Fruit fly (Drosophila melanogaster) whole organism, pupa: ENCODE data around the gene trh.

Experiments
- CG10348 ChIP-seq: fragments of 200-800 bp; sonication (Bioruptor generic); IDR thresholded peaks from 2 replicates; pipeline ENCODE4 v1.3.6; 2022; ENCODE audit warnings: missing biosample characterization, missing genetic modification characterization
- CG12605 ChIP-seq: fragments of 200-800 bp; sonication (Bioruptor generic); IDR thresholded peaks from 2 replicates; pipeline ENCODE4 v1.3.6; 2022; ENCODE audit warnings: missing biosample characterization, missing genetic modification characterization
- CG13204 ChIP-seq: fragments of 200-800 bp; sonication (Bioruptor generic); optimal IDR thresholded peaks from 2 replicates; lab custom pipeline; 2018; ENCODE audit warnings: missing biosample characterization, mild to moderate bottlenecking, missing genetic modification characterization, moderate library complexity
- CG14655 ChIP-seq: fragments of 200-800 bp; sonication (Bioruptor generic); optimal IDR thresholded peaks from 3 replicates; lab custom pipeline; 2017; ENCODE audit warnings: mild to moderate bottlenecking, missing biosample characterization, missing genetic modification reagents, missing genetic modification characterization
- CG15710 ChIP-seq: fragments of 200-800 bp; sonication (Bioruptor generic); optimal IDR thresholded peaks from 2 replicates; lab custom pipeline; 2018; ENCODE audit warnings: missing biosample characterization, mild to moderate bottlenecking, missing genetic modification characterization, moderate library complexity
- CG17806 ChIP-seq: fragments of 200-800 bp; sonication (Bioruptor generic); optimal IDR thresholded peaks from 2 replicates; lab custom pipeline; 2018; ENCODE audit warnings: missing biosample characterization, mild to moderate bottlenecking, missing genetic modification characterization, moderate library complexity
- CG32121 ChIP-seq: fragments of 200-800 bp; sonication (Bioruptor generic); IDR thresholded peaks from 2 replicates; pipeline ENCODE4 v1.3.6; 2022; ENCODE audit warnings: missing biosample characterization, missing genetic modification characterization
- CG34367 ChIP-seq: fragments of 200-800 bp; sonication (Bioruptor generic); optimal IDR thresholded peaks from 2 replicates; lab custom pipeline; 2018; ENCODE audit warnings: missing biosample characterization, mild to moderate bottlenecking, missing genetic modification characterization
- CG4496 ChIP-seq: fragments of 200-800 bp; sonication (Bioruptor generic); IDR thresholded peaks from 3 replicates; pipeline ENCODE4 v1.3.6; 2022; ENCODE audit warnings: missing biosample characterization, missing genetic modification characterization
- CG8159 ChIP-seq: fragments of 200-800 bp; sonication (Bioruptor generic); optimal IDR thresholded peaks from 3 replicates; lab custom pipeline; 2018; ENCODE audit warnings: missing biosample characterization, mild to moderate bottlenecking, missing genetic modification characterization, moderate library complexity
- CG8301 ChIP-seq: fragments of 200-800 bp; sonication (Bioruptor generic); optimal IDR thresholded peaks from 2 replicates; lab custom pipeline; 2018; ENCODE audit warnings: missing biosample characterization, mild to moderate bottlenecking, missing genetic modification characterization
- CG9948 ChIP-seq: fragments of 200-800 bp; sonication (Bioruptor generic); optimal IDR thresholded peaks from 2 replicates; lab custom pipeline; 2018; ENCODE audit warnings: missing biosample characterization, mild to moderate bottlenecking, missing genetic modification characterization, moderate library complexity
- D1 ChIP-seq: fragments of 200-800 bp; sonication (Bioruptor generic); optimal IDR thresholded peaks from 2 replicates; lab custom pipeline; 2018; ENCODE audit warnings: missing biosample characterization, mild to moderate bottlenecking, missing genetic modification characterization, moderate library complexity
- EcR ChIP-seq: fragments of 200-800 bp; sonication (Bioruptor generic); optimal IDR thresholded peaks from 3 replicates; lab custom pipeline; 2019; ENCODE audit warnings: missing biosample characterization, missing genetic modification characterization, mild to moderate bottlenecking, moderate library complexity, missing genetic modification reagents
- Ets98B ChIP-seq: fragments of 200-800 bp; sonication (Bioruptor generic); IDR thresholded peaks from 2 replicates; pipeline ENCODE4 v1.3.6; 2022; ENCODE audit warnings: missing biosample characterization, missing genetic modification characterization
- Pif1A ChIP-seq: fragments of 200-800 bp; sonication (Bioruptor generic); optimal IDR thresholded peaks from 3 replicates; lab custom pipeline; 2016; ENCODE audit warnings: missing biosample characterization, missing genetic modification characterization
- Pif1B ChIP-seq: fragments of 200-800 bp; sonication (Bioruptor generic); optimal IDR thresholded peaks from 3 replicates; lab custom pipeline; 2016; ENCODE audit warnings: missing biosample characterization, missing genetic modification characterization
- Snoo ChIP-seq: fragments of 200-800 bp; sonication (Bioruptor generic); optimal IDR thresholded peaks from 3 replicates; lab custom pipeline; 2017; ENCODE audit warnings: missing biosample characterization, mild to moderate bottlenecking, missing genetic modification characterization, inconsistent platforms
- fd96Ca ChIP-seq: fragments of 200-800 bp; sonication (Bioruptor generic); IDR thresholded peaks from 3 replicates; pipeline ENCODE4 v1.3.6; 2022; ENCODE audit warnings: missing biosample characterization, missing genetic modification characterization
- gl ChIP-seq: fragments of 200-800 bp; sonication (Bioruptor generic); optimal IDR thresholded peaks from 2 replicates; lab custom pipeline; 2018; ENCODE audit warnings: missing biosample characterization, mild to moderate bottlenecking, missing genetic modification characterization
- rn ChIP-seq: fragments of 200-800 bp; sonication (Bioruptor generic); IDR thresholded peaks from 2 replicates; pipeline ENCODE4 v1.3.6; 2022; ENCODE audit warnings: missing biosample characterization, missing genetic modification characterization

Gene trh

dm6 chr3L:377222-378071, 15.0 kb downstream of the trh start:
- TF ChIP-seq rn (GFP tag; lab: Robert Waterston, UW) (no peak), CG17806 (tag; lab: Kevin White, UChicago) (peak; percentile 72), Pif1A (peak; percentile 66), Ets98B (GFP tag; lab: Robert Waterston, UW) (no peak), Snoo (peak; percentile 69), CG4496 (GFP tag; lab: Robert Waterston, UW) (peak; percentile 65; the same call in 2 of the 3 replicates), gl (no peak), CG32121 (peak; percentile 48; the same call in 1 of the 2 replicates), CG14655 (peak; percentile 68), CG34367 (tag; lab: Kevin White, UChicago) (peak; percentile 50), CG15710 (tag; lab: Kevin White, UChicago) (peak; percentile 77), CG13204 (GFP tag; lab: Kevin White, UChicago) (no peak), CG8159 (tag; lab: Kevin White, UChicago) (peak; percentile 89), D1 (tag; lab: Kevin White, UChicago) (no peak), CG12605 (GFP tag; lab: Robert Waterston, UW) (no peak), fd96Ca (GFP tag; lab: Robert Waterston, UW) (no peak), CG9948 (tag; lab: Kevin White, UChicago) (peak; percentile 69), CG10348 (GFP tag; lab: Robert Waterston, UW) (no peak), CG8301 (tag; lab: Kevin White, UChicago) (peak; percentile 59), Pif1B (GFP tag; lab: Kevin White, UChicago) (peak; percentile 48), EcR (GFP tag; lab: Kevin White, UChicago) (no peak)

dm6 chr3L:375672-376071, 16.8 kb downstream of the trh start:
- no peak for TF ChIP-seq CG32121
- no peak for TF ChIP-seq CG12605 (GFP tag; lab: Robert Waterston, UW)
- TF ChIP-seq CG8301 (tag; lab: Kevin White, UChicago): no peak
- TF ChIP-seq CG4496 (GFP tag; lab: Robert Waterston, UW): no peak
- TF ChIP-seq CG34367 (tag; lab: Kevin White, UChicago): no peak
- no peak for TF ChIP-seq CG10348 (GFP tag; lab: Robert Waterston, UW)
- TF ChIP-seq CG13204 (GFP tag; lab: Kevin White, UChicago): no peak

- TF ChIP-seq CG8159 (tag; lab: Kevin White, UChicago) (no peak), gl (no peak), CG8301 (tag; lab: Kevin White, UChicago) (no peak), Pif1B (GFP tag; lab: Kevin White, UChicago) (no peak), CG10348 (GFP tag; lab: Robert Waterston, UW) (no peak), EcR (GFP tag; lab: Kevin White, UChicago) (no peak), fd96Ca (GFP tag; lab: Robert Waterston, UW) (no peak), D1 (tag; lab: Kevin White, UChicago) (no peak), CG4496 (GFP tag; lab: Robert Waterston, UW) (no peak), CG32121 (no peak), CG34367 (tag; lab: Kevin White, UChicago) (no peak), CG14655 (no peak)
These were observed 17.9 kb downstream of the trh start for dm6 chr3L:374582-374981.

- TF ChIP-seq CG34367 (tag; lab: Kevin White, UChicago) (no peak), CG10348 (GFP tag; lab: Robert Waterston, UW) (no peak), CG8301 (tag; lab: Kevin White, UChicago) (no peak), Pif1B (GFP tag; lab: Kevin White, UChicago) (no peak), CG14655 (no peak), Ets98B (GFP tag; lab: Robert Waterston, UW) (no peak), CG8159 (tag; lab: Kevin White, UChicago) (no peak), CG15710 (tag; lab: Kevin White, UChicago) (no peak), gl (no peak), EcR (GFP tag; lab: Kevin White, UChicago) (no peak)
These were observed 21.2 kb downstream of the trh start for dm6 chr3L:371228-371627.

dm6 chr3L:366337-366736, 26.1 kb downstream of the trh start, which contains the start of gene CG13884:
TSS of gene CG13884 (minus strand) at chr3L:366437.
- TF ChIP-seq CG14655 (no peak), D1 (tag; lab: Kevin White, UChicago) (no peak), CG10348 (GFP tag; lab: Robert Waterston, UW) (no peak)

dm6 chr3L:361201-361600, 31.2 kb downstream of the trh start, which contains the start of the genes Cdc5 and CG1233:
TSS of gene Cdc5 (minus strand) at chr3L:361383.
TSS of gene CG1233 (plus strand) at chr3L:361472.
- TF ChIP-seq CG8159 (tag; lab: Kevin White, UChicago): no peak
- no peak for TF ChIP-seq CG15710 (tag; lab: Kevin White, UChicago)
- no peak for TF ChIP-seq D1 (tag; lab: Kevin White, UChicago)
- TF ChIP-seq CG4496 (GFP tag; lab: Robert Waterston, UW): no peak
- no peak for TF ChIP-seq Pif1A
- no peak for TF ChIP-seq Snoo
- TF ChIP-seq CG32121: peak; percentile 27; the same call in 1 of the 2 replicates
- TF ChIP-seq, all 21 proteins: peak for 1
